Fruit fly (Drosophila melanogaster): ENCODE results near the gene Cyp12e1.

Gene Cyp12e1

DNA sequence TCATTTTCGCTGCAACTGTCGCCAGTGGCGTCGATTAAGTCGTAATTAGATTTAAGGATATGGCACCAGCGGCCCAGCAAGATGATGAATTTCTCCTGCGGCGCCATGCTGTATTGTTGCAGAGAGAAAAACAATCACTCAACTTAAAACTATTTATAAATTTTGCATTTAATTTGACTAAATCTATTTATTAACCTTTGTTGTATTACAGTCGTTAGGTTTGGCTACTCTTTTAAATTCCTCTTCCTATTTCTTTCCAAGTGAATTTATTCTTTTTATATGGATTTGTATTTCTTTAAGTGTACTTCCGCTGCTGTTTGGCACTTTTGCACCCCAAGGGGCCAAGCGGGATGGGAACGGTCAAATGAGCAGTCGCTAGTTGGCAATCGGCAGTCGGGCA is 14.4 kb downstream of the Cyp12e1 start (continued):
- no peak for TF ChIP-seq otp (GFP tag; IDR thresholded peaks at IDR 0.05)
- no peak for TF ChIP-seq CG10147 (GFP tag; optimal IDR thresholded peaks at IDR 0.05)
- TF ChIP-seq CG11696 (GFP tag; IDR thresholded peaks at IDR 0.05) = no peak
- TF ChIP-seq MTF-1 (GFP tag; optimal IDR thresholded peaks at IDR 0.05; ENCODE audit: borderline replicate concordance) = no peak
- TF ChIP-seq CG31388 (GFP tag; optimal IDR thresholded peaks at IDR 0.05) = no peak
- TF ChIP-seq gfzf (GFP tag; optimal IDR thresholded peaks at IDR 0.05) = no peak
- TF ChIP-seq Ada2b (GFP tag; IDR thresholded peaks at IDR 0.05) = 0 out of 2 replicates have a peak, but pooled peaks have one; percentile 12
- TF ChIP-seq Vsx1 (GFP tag; optimal IDR thresholded peaks at IDR 0.05) = no peak
- no peak for TF ChIP-seq esg (GFP tag; conservative IDR thresholded peaks at IDR 0.05)
- TF ChIP-seq Dfd (GFP tag; optimal IDR thresholded peaks at IDR 0.05) = no peak
- TF ChIP-seq Fer1 (GFP tag; optimal IDR thresholded peaks at IDR 0.05) = peak; percentile 9
- no peak for TF ChIP-seq CG4282 (GFP tag; optimal IDR thresholded peaks at IDR 0.05)
- TF ChIP-seq CG12219 (GFP tag; optimal IDR thresholded peaks at IDR 0.05) = peak; percentile 2
- TF ChIP-seq Hand (GFP tag; optimal IDR thresholded peaks at IDR 0.05) = no peak
- TF ChIP-seq Hmr (GFP tag; optimal IDR thresholded peaks at IDR 0.05) = no peak
- TF ChIP-seq CG10979 (tag; optimal IDR thresholded peaks at IDR 0.05) = peak; percentile 78
- no peak for TF ChIP-seq sob (GFP tag; IDR thresholded peaks at IDR 0.05)
- TF ChIP-seq Opbp (GFP tag; IDR thresholded peaks at IDR 0.05; ENCODE audit: partially characterized antibody) = no peak
- TF ChIP-seq tio (GFP tag; optimal IDR thresholded peaks at IDR 0.05) = no peak
- TF ChIP-seq Doc3 (GFP tag; IDR thresholded peaks at IDR 0.05; ENCODE audit: partially characterized antibody) = no peak
- TF ChIP-seq CG9727 (GFP tag; optimal IDR thresholded peaks at IDR 0.05) = peak; percentile 35
- TF ChIP-seq CG10267 (tag; optimal IDR thresholded peaks at IDR 0.05) = peak; percentile 56
- TF ChIP-seq CG13424 (tag; optimal IDR thresholded peaks at IDR 0.05) = peak; percentile 53
- no peak for TF ChIP-seq abd-A (tag; optimal IDR thresholded peaks at IDR 0.05)
- TF ChIP-seq MBD-R2 (GFP tag; IDR thresholded peaks at IDR 0.05) = no peak
- no peak for TF ChIP-seq odd (GFP tag; optimal IDR thresholded peaks at IDR 0.05)
- TF ChIP-seq pros (GFP tag; optimal IDR thresholded peaks at IDR 0.05) = no peak
- peak; percentile 11 for TF ChIP-seq gcm (GFP tag; optimal IDR thresholded peaks at IDR 0.05)
- peak; percentile 29 for TF ChIP-seq Xbp1 (GFP tag; optimal IDR thresholded peaks at IDR 0.05)
- no peak for TF ChIP-seq CG10462 (GFP tag; optimal IDR thresholded peaks at IDR 0.05)
- TF ChIP-seq D19B (GFP tag; optimal IDR thresholded peaks at IDR 0.05) = no peak
- TF ChIP-seq gcm2 (GFP tag; optimal IDR thresholded peaks at IDR 0.05) = no peak
- no peak for TF ChIP-seq Atf-2 (GFP tag; optimal IDR thresholded peaks at IDR 0.05)
- no peak for TF ChIP-seq ci (GFP tag; IDR thresholded peaks at IDR 0.05)
- TF ChIP-seq Antp (GFP tag; optimal IDR thresholded peaks at IDR 0.05) = peak; percentile 3
- no peak for TF ChIP-seq nom (GFP tag; optimal IDR thresholded peaks at IDR 0.05)
- peak; percentile 32 for TF ChIP-seq gsb-n (tag; optimal IDR thresholded peaks at IDR 0.05)
- peak; percentile 5 for TF ChIP-seq ems (GFP tag; optimal IDR thresholded peaks at IDR 0.05)
- peak; percentile 31; the same call in 1 of the 2 replicates for TF ChIP-seq stc (GFP tag; IDR thresholded peaks at IDR 0.05)
- TF ChIP-seq sc (optimal IDR thresholded peaks at IDR 0.05) = no peak
- peak; percentile 8 for TF ChIP-seq sc (GFP tag; optimal IDR thresholded peaks at IDR 0.05)
- TF ChIP-seq GATAe (GFP tag; conservative IDR thresholded peaks at IDR 0.05) = no peak
- TF ChIP-seq gce (GFP tag; IDR thresholded peaks at IDR 0.05) = 0 out of 3 replicates have a peak, but pooled peaks have one; percentile 13
- TF ChIP-seq CG3407 (GFP tag; optimal IDR thresholded peaks at IDR 0.05) = peak; percentile 1
- no peak for TF ChIP-seq run (tag; optimal IDR thresholded peaks at IDR 0.05)
- peak; percentile 49 for TF ChIP-seq Sox102F (GFP tag; optimal IDR thresholded peaks at IDR 0.05)
- no peak for TF ChIP-seq CG3838 (GFP tag; optimal IDR thresholded peaks at IDR 0.05)
- TF ChIP-seq Gsc (GFP tag; IDR thresholded peaks at IDR 0.05) = 0 out of 2 replicates have a peak, but pooled peaks have one; percentile 47
- TF ChIP-seq zf30C (GFP tag; optimal IDR thresholded peaks at IDR 0.05) = peak; percentile 52
- TF ChIP-seq CG9932 (GFP tag; IDR thresholded peaks at IDR 0.05) = no peak
- TF ChIP-seq zen2 (GFP tag; IDR thresholded peaks at IDR 0.05; ENCODE audit: partially characterized antibody) = no peak

Data from whole organism, embryonic.